Fruit fly (Drosophila melanogaster) whole organism, embryonic: ENCODE data around the gene Ublcp1.
A peak's percentile ranks its signal among the peaks of the same experiment; 100 is the strongest.

ENCODE experiments used
- CG10431 ChIP-seq: fragments of 200-800 bp; sonication (Bioruptor generic); optimal IDR thresholded peaks from 3 replicates; lab custom pipeline; 2018; ENCODE audit warnings: missing biosample characterization, mild to moderate bottlenecking, missing genetic modification characterization
- CG13287 ChIP-seq: fragments of 200-800 bp; sonication (Bioruptor generic); IDR thresholded peaks from 2 replicates; pipeline ENCODE4 v1.3.6; 2022; ENCODE audit warnings: missing biosample characterization, missing genetic modification characterization; ENCODE audit not compliant: partially characterized antibody
- CG13775 ChIP-seq: fragments of 200-800 bp; sonication (Bioruptor generic); optimal IDR thresholded peaks from 3 replicates; lab custom pipeline; 2017; ENCODE audit warnings: missing biosample characterization, mild to moderate bottlenecking, missing genetic modification characterization
- CG1603 ChIP-seq: fragments of 200-800 bp; sonication (Bioruptor generic); optimal IDR thresholded peaks from 2 replicates; lab custom pipeline; 2019; ENCODE audit warnings: missing biosample characterization, mild to moderate bottlenecking, missing genetic modification characterization, moderate library complexity
- CG17359 ChIP-seq: fragments of 200-800 bp; sonication (Bioruptor generic); optimal IDR thresholded peaks from 3 replicates; lab custom pipeline; 2018; ENCODE audit warnings: missing biosample characterization, mild to moderate bottlenecking, missing genetic modification characterization, moderate library complexity
- CG17361 ChIP-seq: fragments of 200-800 bp; sonication (Bioruptor generic); IDR thresholded peaks from 3 replicates; pipeline ENCODE4 v1.3.6; 2022; ENCODE audit warnings: missing biosample characterization, missing genetic modification characterization
- CG18262 ChIP-seq: fragments of 200-800 bp; optimal IDR thresholded peaks from 3 replicates; lab custom pipeline; 2019; ENCODE audit warnings: missing biosample characterization, mild to moderate bottlenecking, missing genetic modification characterization, moderate library complexity
- CG18476 ChIP-seq: fragments of 200-800 bp; sonication (Bioruptor generic); optimal IDR thresholded peaks from 2 replicates; lab custom pipeline; 2016; ENCODE audit warnings: missing biosample characterization, mild to moderate bottlenecking, missing genetic modification characterization
- CG2712 ChIP-seq: fragments of 200-800 bp; optimal IDR thresholded peaks from 3 replicates; lab custom pipeline; 2019; ENCODE audit warnings: missing biosample characterization, mild to moderate bottlenecking, missing genetic modification characterization, moderate library complexity
- CG30431 ChIP-seq: fragments of 200-800 bp; sonication (Bioruptor generic); optimal IDR thresholded peaks from 2 replicates; lab custom pipeline; 2017; ENCODE audit warnings: missing biosample characterization, missing genetic modification characterization
- CG31388 ChIP-seq: fragments of 200-800 bp; sonication (Bioruptor generic); optimal IDR thresholded peaks from 2 replicates; lab custom pipeline; 2016; ENCODE audit warnings: missing biosample characterization, missing genetic modification characterization
- CG4730 ChIP-seq: fragments of 200-800 bp; sonication (Bioruptor generic); IDR thresholded peaks from 2 replicates; pipeline ENCODE4 v1.3.6; 2022; ENCODE audit warnings: missing biosample characterization, missing genetic modification characterization
- CG7839 ChIP-seq: fragments of 200-800 bp; sonication (Bioruptor generic); optimal IDR thresholded peaks from 3 replicates; lab custom pipeline; 2018; ENCODE audit warnings: missing biosample characterization, mild to moderate bottlenecking, missing genetic modification characterization, moderate library complexity
- CG8281 ChIP-seq: fragments of 200-800 bp; sonication (Bioruptor generic); optimal IDR thresholded peaks from 2 replicates; lab custom pipeline; 2018; ENCODE audit warnings: missing biosample characterization, mild to moderate bottlenecking, missing genetic modification characterization, moderate library complexity
- CoRest ChIP-seq: fragments of 200-800 bp; sonication (Bioruptor generic); optimal IDR thresholded peaks from 3 replicates; lab custom pipeline; 2018; ENCODE audit warnings: missing biosample characterization, mild to moderate bottlenecking, missing genetic modification characterization, moderate library complexity
- CrebB ChIP-seq: fragments of 200-800 bp; sonication (Bioruptor generic); optimal IDR thresholded peaks from 3 replicates; lab custom pipeline; 2018; ENCODE audit warnings: missing biosample characterization, mild to moderate bottlenecking, missing genetic modification characterization
- D19A ChIP-seq: fragments of 200-800 bp; optimal IDR thresholded peaks from 3 replicates; lab custom pipeline; 2019; ENCODE audit warnings: missing biosample characterization, mild to moderate bottlenecking, missing genetic modification characterization, moderate library complexity
- D19B ChIP-seq: fragments of 200-800 bp; sonication (Bioruptor generic); optimal IDR thresholded peaks from 2 replicates; lab custom pipeline; 2017; ENCODE audit warnings: missing biosample characterization, mild to moderate bottlenecking, missing genetic modification characterization
- Deaf1 ChIP-seq: fragments of 200-800 bp; optimal IDR thresholded peaks from 3 replicates; lab custom pipeline; 2019; ENCODE audit warnings: missing biosample characterization, mild to moderate bottlenecking, missing genetic modification characterization, moderate library complexity
- Doc2 ChIP-seq: fragments of 200-800 bp; sonication (Bioruptor generic); IDR thresholded peaks from 2 replicates; pipeline ENCODE4 v1.3.6; 2022; ENCODE audit warnings: missing biosample characterization, missing genetic modification characterization
- Doc3 ChIP-seq: fragments of 200-800 bp; sonication (Bioruptor generic); IDR thresholded peaks from 3 replicates; pipeline ENCODE4 v1.3.6; 2022; ENCODE audit warnings: missing biosample characterization, missing genetic modification characterization; ENCODE audit not compliant: partially characterized antibody
- Fer2 ChIP-seq: fragments of 200-800 bp; sonication (Bioruptor generic); optimal IDR thresholded peaks from 2 replicates; lab custom pipeline; 2018; ENCODE audit warnings: missing biosample characterization, mild to moderate bottlenecking, missing genetic modification characterization, moderate library complexity
- Hsf ChIP-seq: fragments of 200-800 bp; sonication (Bioruptor generic); optimal IDR thresholded peaks from 3 replicates; lab custom pipeline; 2016; ENCODE audit warnings: missing biosample characterization, missing genetic modification characterization
- Kr ChIP-seq: fragments of 200-800 bp; sonication (Bioruptor generic); optimal IDR thresholded peaks from 2 replicates; lab custom pipeline; 2017; ENCODE audit warnings: missing biosample characterization, mild to moderate bottlenecking, missing genetic modification characterization
- MTF-1 ChIP-seq: fragments of 200-800 bp; sonication (Bioruptor generic); optimal IDR thresholded peaks from 2 replicates; lab custom pipeline; 2018; ENCODE audit warnings: missing biosample characterization, mild to moderate bottlenecking, missing genetic modification characterization, borderline replicate concordance
- Med ChIP-seq: fragments of 200-800 bp; sonication (Bioruptor generic); peaks from one replicate; lab custom pipeline; 2016; ENCODE audit warnings: missing biosample characterization, missing genetic modification characterization, mild to moderate bottlenecking, inconsistent platforms, moderate library complexity
- Mes4 ChIP-seq: fragments of 200-800 bp; sonication (Bioruptor generic); optimal IDR thresholded peaks from 2 replicates; lab custom pipeline; 2016; ENCODE audit warnings: missing biosample characterization, missing genetic modification characterization
- Rx ChIP-seq: fragments of 200-800 bp; sonication (Bioruptor generic); IDR thresholded peaks from 2 replicates; pipeline ENCODE4 v1.3.6; 2022; ENCODE audit warnings: missing biosample characterization, missing genetic modification characterization
- Sry-β ChIP-seq: fragments of 200-800 bp; sonication (Bioruptor generic); optimal IDR thresholded peaks from 2 replicates; lab custom pipeline; 2018; ENCODE audit warnings: missing biosample characterization, mild to moderate bottlenecking, missing genetic modification characterization, moderate library complexity
- amos ChIP-seq: fragments of 200-800 bp; sonication (Bioruptor generic); IDR thresholded peaks from 2 replicates; pipeline ENCODE4 v1.3.6; 2022; ENCODE audit warnings: missing biosample characterization, missing genetic modification characterization; ENCODE audit not compliant: partially characterized antibody
- cato ChIP-seq: fragments of 200-800 bp; sonication (Bioruptor generic); optimal IDR thresholded peaks from 2 replicates; lab custom pipeline; 2016; ENCODE audit warnings: missing biosample characterization, missing genetic modification characterization, borderline replicate concordance
- chinmo ChIP-seq: fragments of 200-800 bp; sonication (Bioruptor generic); IDR thresholded peaks from 4 replicates; pipeline ENCODE4 v1.3.6; 2022; ENCODE audit warnings: missing biosample characterization, missing genetic modification characterization; ENCODE audit not compliant: partially characterized antibody
- disco-r ChIP-seq: fragments of 200-800 bp; sonication (Bioruptor generic); optimal IDR thresholded peaks from 2 replicates; lab custom pipeline; 2016; ENCODE audit warnings: missing biosample characterization, missing genetic modification characterization
- dmrt11E ChIP-seq: fragments of 200-800 bp; sonication (Bioruptor generic); optimal IDR thresholded peaks from 3 replicates; lab custom pipeline; 2018; ENCODE audit warnings: missing biosample characterization, mild to moderate bottlenecking, missing genetic modification characterization, moderate library complexity
- fd102C ChIP-seq: fragments of 200-800 bp; sonication (Bioruptor generic); optimal IDR thresholded peaks from 2 replicates; lab custom pipeline; 2018; ENCODE audit warnings: missing biosample characterization, mild to moderate bottlenecking, missing genetic modification characterization, moderate library complexity
- gcm2 ChIP-seq: fragments of 200-800 bp; sonication (Bioruptor generic); optimal IDR thresholded peaks from 2 replicates; lab custom pipeline; 2016; ENCODE audit warnings: missing biosample characterization, missing genetic modification characterization
- gem ChIP-seq: fragments of 200-800 bp; sonication (Bioruptor generic); optimal IDR thresholded peaks from 2 replicates; lab custom pipeline; 2019; ENCODE audit warnings: missing biosample characterization, mild to moderate bottlenecking, missing genetic modification characterization, moderate library complexity
- jumu ChIP-seq: fragments of 200-800 bp; sonication (Bioruptor generic); optimal IDR thresholded peaks from 3 replicates; lab custom pipeline; 2016; ENCODE audit warnings: missing biosample characterization, missing genetic modification characterization
- lola ChIP-seq, 3 experiments: fragments of >200 bp in 2 of 3; fragments of 200-800 bp in 1 of 3; sonication (Bioruptor generic) in 1 of 3; optimal IDR thresholded peaks; 2 replicates each; lab custom pipeline; 2017 to 2019; ENCODE audit warnings: missing biosample characterization in 3 of 3, missing genetic modification characterization in 3 of 3, mild to moderate bottlenecking in 1 of 3, moderate library complexity in 1 of 3
- nmo ChIP-seq: fragments of 200-800 bp; sonication (Bioruptor generic); optimal IDR thresholded peaks from 2 replicates; lab custom pipeline; 2018; ENCODE audit warnings: missing biosample characterization, mild to moderate bottlenecking, missing genetic modification characterization, moderate library complexity
- pan ChIP-seq, 4 experiments: fragments of >200 bp in 3 of 4; fragments of 200-800 bp in 1 of 4; sonication (Bioruptor generic) in 1 of 4; optimal IDR thresholded peaks in 3 of 4; IDR thresholded peaks in 1 of 4; 2 replicates each; pipeline versions ENCODE4 v1.3.6 to Lab custom; 2017 to 2022; ENCODE audit warnings: missing biosample characterization in 2 of 4, missing genetic modification characterization in 2 of 4, mixed read lengths in 1 of 4
- pfk ChIP-seq: fragments of 200-800 bp; sonication (Bioruptor generic); optimal IDR thresholded peaks from 2 replicates; lab custom pipeline; 2018; ENCODE audit warnings: missing biosample characterization, mild to moderate bottlenecking, missing genetic modification characterization, moderate library complexity
- repo ChIP-seq: fragments of 200-800 bp; sonication (Bioruptor generic); optimal IDR thresholded peaks from 2 replicates; lab custom pipeline; 2016; ENCODE audit warnings: missing biosample characterization, missing genetic modification characterization
- sens ChIP-seq: fragments of 200-800 bp; sonication (Bioruptor generic); peaks from one replicate; lab custom pipeline; 2016; ENCODE audit warnings: missing biosample characterization, missing genetic modification characterization
- sna ChIP-seq: fragments of 200-800 bp; sonication (Bioruptor generic); IDR thresholded peaks from 2 replicates; pipeline ENCODE4 v1.3.6; 2022; ENCODE audit warnings: missing biosample characterization, missing genetic modification characterization; ENCODE audit not compliant: partially characterized antibody
- tup ChIP-seq: fragments of 200-800 bp; sonication (Bioruptor generic); optimal IDR thresholded peaks from 2 replicates; lab custom pipeline; 2016; ENCODE audit warnings: missing biosample characterization, mild to moderate bottlenecking, missing genetic modification characterization, moderate library complexity
- unpg ChIP-seq: fragments of 200-800 bp; sonication (Bioruptor generic); optimal IDR thresholded peaks from 3 replicates; lab custom pipeline; 2018; ENCODE audit warnings: missing biosample characterization, mild to moderate bottlenecking, missing genetic modification characterization, moderate library complexity
- zfh1 ChIP-seq: fragments of 200-800 bp; sonication (Bioruptor generic); IDR thresholded peaks from 3 replicates; pipeline ENCODE4 v1.3.6; 2022; ENCODE audit warnings: missing biosample characterization, missing genetic modification characterization

Gene Ublcp1

DNA sequence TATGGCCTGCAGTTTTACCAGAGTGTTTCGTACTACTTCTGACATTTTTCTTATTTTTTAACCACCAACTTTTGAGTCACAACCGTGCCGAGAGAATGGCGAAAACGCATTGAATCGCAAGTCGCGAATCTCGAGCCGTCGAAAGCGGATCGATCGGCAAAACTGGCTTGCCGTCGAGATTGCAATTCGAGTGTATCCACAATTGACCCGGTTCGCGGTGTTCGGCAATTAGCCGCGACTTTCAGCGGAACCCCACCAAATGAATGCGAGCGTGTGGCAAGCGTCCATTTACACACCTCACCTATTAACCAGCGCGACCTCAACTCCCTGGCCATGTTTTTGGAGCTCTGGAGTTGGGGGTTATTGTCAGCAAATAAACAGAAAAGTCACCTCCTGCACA, 25.8 kb upstream of the Ublcp1 start, which contains the start of gene CG13833:
CG13833 (minus strand) TSS at position 101 of the 400 bp plus-strand sequence.
- TF ChIP-seq CG17359 (tag; lab: Kevin White, UChicago) (no peak), disco-r (GFP tag; lab: Kevin White, UChicago) (no peak), Med (GFP tag; lab: Kevin White, UChicago) (peak; percentile 28), MTF-1 (no peak), Doc2 (GFP tag; lab: Robert Waterston, UW) (no peak), unpg (GFP tag; lab: Kevin White, UChicago) (no peak), sens (GFP tag; lab: Kevin White, UChicago) (peak; percentile 8), Rx (no peak), D19B (GFP tag; lab: Kevin White, UChicago) (no peak), Kr (no peak), CG1603 (no peak)

DNA sequence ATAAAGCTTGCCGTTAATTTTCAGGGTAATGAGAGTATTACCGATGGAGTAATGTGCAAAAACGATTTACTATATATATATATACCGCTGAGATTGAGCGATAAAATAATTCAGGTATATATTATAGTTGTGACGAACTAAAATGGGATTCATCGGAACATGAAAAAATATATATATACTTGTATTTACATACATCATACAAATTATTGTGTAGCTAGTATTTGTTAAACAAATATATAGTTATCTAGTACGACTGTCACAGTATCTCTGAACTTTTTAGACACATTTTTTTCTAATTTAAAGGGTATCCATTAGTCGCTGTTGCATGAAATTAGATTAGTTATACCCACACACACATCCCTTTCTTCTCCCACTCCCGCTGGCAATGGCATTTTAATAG, 25.0 kb upstream of the Ublcp1 start:
- TF ChIP-seq zfh1 (GFP tag; lab: Robert Waterston, UW) (no peak), pan (optimal IDR thresholded peaks at IDR 0.05; lab: Kevin White, UChicago) (no peak), pan (GFP tag; optimal IDR thresholded peaks at IDR 0.05 in 1 of 2, IDR thresholded peaks at IDR 0.05 in 1 of 2) (no peak), CG4730 (GFP tag; lab: Robert Waterston, UW) (no peak), CG10431 (GFP tag; lab: Kevin White, UChicago) (no peak), CG7839 (no peak), CG17361 (GFP tag; lab: Robert Waterston, UW) (0 out of 3 replicates have a peak, but pooled peaks have one; percentile 23), CG13775 (GFP tag; lab: Kevin White, UChicago) (no peak), pfk (no peak), amos (no peak), gcm2 (no peak), CrebB (tag; lab: Kevin White, UChicago) (no peak), tup (GFP tag; lab: Kevin White, UChicago) (no peak), repo (GFP tag; lab: Kevin White, UChicago) (no peak), sna (no peak), Mes4 (GFP tag; lab: Kevin White, UChicago) (no peak), Sry-β (no peak), CG18476 (GFP tag; lab: Kevin White, UChicago) (no peak), jumu (GFP tag; lab: Kevin White, UChicago) (no peak), chinmo (GFP tag; lab: Robert Waterston, UW) (no peak), CoRest (tag; lab: Kevin White, UChicago) (peak; percentile 4), Fer2 (tag; lab: Kevin White, UChicago) (no peak), CG18262 (tag; lab: Kevin White, UChicago) (peak; percentile 42), CG30431 (GFP tag; lab: Kevin White, UChicago) (no peak), cato (GFP tag; lab: Kevin White, UChicago) (no peak), fd102C (GFP tag; lab: Kevin White, UChicago) (no peak), Hsf (GFP tag; lab: Kevin White, UChicago) (no peak), Deaf1 (tag; lab: Kevin White, UChicago) (no peak), CG13287 (GFP tag; lab: Robert Waterston, UW) (no peak), D19A (tag; lab: Kevin White, UChicago) (peak; percentile 86), gem (tag; lab: Kevin White, UChicago) (peak; percentile 28), Doc3 (GFP tag; lab: Robert Waterston, UW) (no peak), CG31388 (no peak), dmrt11E (tag; lab: Kevin White, UChicago) (peak; percentile 33), nmo (GFP tag; lab: Kevin White, UChicago) (peak; percentile 15), CG2712 (tag; lab: Kevin White, UChicago) (peak; percentile 9), CG8281 (tag; lab: Kevin White, UChicago) (no peak), Med (GFP tag; lab: Kevin White, UChicago) (no peak), lola (GFP tag; optimal IDR thresholded peaks at IDR 0.05; lab: Kevin White, UChicago) (peak in 1 of 3 experiments; percentile 17)
